Fruit fly (Drosophila melanogaster) whole organism, embryonic: Measurements from ENCODE around the gene Nep7.

ENCODE experiments used
- Bteb2 ChIP-seq: fragments of 200-800 bp; sonication (Bioruptor generic); optimal IDR thresholded peaks from 2 replicates; lab custom pipeline; 2016; ENCODE audit warnings: missing biosample characterization, missing genetic modification characterization
- CG10565 ChIP-seq: fragments of 200-800 bp; sonication (Bioruptor generic); optimal IDR thresholded peaks from 3 replicates; lab custom pipeline; 2016; ENCODE audit warnings: missing biosample characterization, mild to moderate bottlenecking, missing genetic modification characterization
- CG12659 ChIP-seq: fragments of 200-800 bp; sonication (Bioruptor generic); optimal IDR thresholded peaks from 3 replicates; lab custom pipeline; 2017; ENCODE audit warnings: mild to moderate bottlenecking, missing biosample characterization, missing genetic modification reagents, missing genetic modification characterization
- CG13775 ChIP-seq: fragments of 200-800 bp; sonication (Bioruptor generic); optimal IDR thresholded peaks from 3 replicates; lab custom pipeline; 2017; ENCODE audit warnings: missing biosample characterization, mild to moderate bottlenecking, missing genetic modification characterization
- CG16815 ChIP-seq: fragments of 200-800 bp; sonication (Bioruptor generic); optimal IDR thresholded peaks from 3 replicates; lab custom pipeline; 2017; ENCODE audit warnings: missing biosample characterization, mild to moderate bottlenecking, missing genetic modification characterization
- CG17359 ChIP-seq: fragments of 200-800 bp; sonication (Bioruptor generic); optimal IDR thresholded peaks from 3 replicates; lab custom pipeline; 2018; ENCODE audit warnings: missing biosample characterization, mild to moderate bottlenecking, missing genetic modification characterization, moderate library complexity
- CG17612 ChIP-seq: fragments of 200-800 bp; sonication (Bioruptor generic); IDR thresholded peaks from 2 replicates; pipeline ENCODE4 v1.3.6; 2022; ENCODE audit warnings: missing biosample characterization, missing genetic modification characterization
- CG17829 ChIP-seq: fragments of 200-800 bp; optimal IDR thresholded peaks from 2 replicates; lab custom pipeline; 2019; ENCODE audit warnings: missing biosample characterization, mild to moderate bottlenecking, missing genetic modification characterization, moderate library complexity
- CG18619 ChIP-seq: fragments of 200-800 bp; sonication (Bioruptor generic); optimal IDR thresholded peaks from 3 replicates; lab custom pipeline; 2017; ENCODE audit warnings: missing biosample characterization, mild to moderate bottlenecking, missing genetic modification characterization
- CG2120 ChIP-seq: fragments of 200-800 bp; sonication (Bioruptor generic); optimal IDR thresholded peaks from 3 replicates; lab custom pipeline; 2016; ENCODE audit warnings: missing biosample characterization, missing genetic modification characterization
- CG5180 ChIP-seq: fragments of 200-800 bp; sonication (Bioruptor generic); optimal IDR thresholded peaks from 3 replicates; lab custom pipeline; 2017; ENCODE audit warnings: missing biosample characterization, missing genetic modification characterization, mild to moderate bottlenecking, moderate library complexity, missing genetic modification reagents
- CG6683 ChIP-seq: fragments of 200-800 bp; sonication (Bioruptor generic); optimal IDR thresholded peaks from 2 replicates; lab custom pipeline; 2017; ENCODE audit warnings: missing biosample characterization, mild to moderate bottlenecking, missing genetic modification characterization, missing genetic modification reagents
- CG6689 ChIP-seq: fragments of 200-800 bp; sonication (Bioruptor generic); IDR thresholded peaks from 2 replicates; pipeline ENCODE4 v1.3.6; 2022; ENCODE audit warnings: missing biosample characterization, missing genetic modification characterization
- CG7372 ChIP-seq: fragments of 200-800 bp; sonication (Bioruptor generic); IDR thresholded peaks from 2 replicates; pipeline ENCODE4 v1.3.6; 2022; ENCODE audit warnings: missing biosample characterization, missing genetic modification characterization
- CG8924 ChIP-seq: fragments of 200-800 bp; optimal IDR thresholded peaks from 3 replicates; lab custom pipeline; 2019; ENCODE audit warnings: missing biosample characterization, mild to moderate bottlenecking, missing genetic modification characterization, moderate library complexity
- CrebB ChIP-seq: fragments of 200-800 bp; sonication (Bioruptor generic); optimal IDR thresholded peaks from 3 replicates; lab custom pipeline; 2018; ENCODE audit warnings: missing biosample characterization, mild to moderate bottlenecking, missing genetic modification characterization
- Dbx ChIP-seq: fragments of 200-800 bp; sonication (Bioruptor generic); IDR thresholded peaks from 3 replicates; pipeline ENCODE4 v1.3.6; 2022; ENCODE audit warnings: missing biosample characterization, missing genetic modification characterization
- Deaf1 ChIP-seq: fragments of 200-800 bp; optimal IDR thresholded peaks from 3 replicates; lab custom pipeline; 2019; ENCODE audit warnings: missing biosample characterization, mild to moderate bottlenecking, missing genetic modification characterization, moderate library complexity
- Ets65A ChIP-seq: fragments of 200-800 bp; sonication (Bioruptor generic); peaks from one replicate; lab custom pipeline; 2016; ENCODE audit warnings: missing biosample characterization, missing genetic modification characterization
- Ets97D ChIP-seq: fragments of 200-800 bp; sonication (Bioruptor generic); optimal IDR thresholded peaks from 3 replicates; lab custom pipeline; 2016; ENCODE audit warnings: missing biosample characterization, missing genetic modification characterization
- Hmx ChIP-seq: fragments of 200-800 bp; sonication (Bioruptor generic); optimal IDR thresholded peaks from 2 replicates; lab custom pipeline; 2016; ENCODE audit warnings: missing biosample characterization, missing genetic modification characterization
- Hr78 ChIP-seq, 2 experiments: fragments of 200-800 bp in 1 of 2; fragments of >200 bp in 1 of 2; sonication (Bioruptor generic) in 1 of 2; optimal IDR thresholded peaks; 2 replicates each; lab custom pipeline; 2017 to 2019; ENCODE audit warnings: missing biosample characterization in 2 of 2, missing genetic modification characterization in 2 of 2, mild to moderate bottlenecking in 1 of 2, moderate library complexity in 1 of 2
- Lhr ChIP-seq: fragments of 200-800 bp; sonication (Bioruptor generic); optimal IDR thresholded peaks from 3 replicates; lab custom pipeline; 2017; ENCODE audit warnings: mild to moderate bottlenecking, missing biosample characterization, missing genetic modification reagents, missing genetic modification characterization
- Max ChIP-seq: fragments of 200-800 bp; sonication (Bioruptor generic); optimal IDR thresholded peaks from 2 replicates; lab custom pipeline; 2016; ENCODE audit warnings: missing biosample characterization, mild to moderate bottlenecking, missing genetic modification characterization
- NK7.1 ChIP-seq: fragments of 200-800 bp; sonication (Bioruptor generic); optimal IDR thresholded peaks from 3 replicates; lab custom pipeline; 2016; ENCODE audit warnings: missing biosample characterization, missing genetic modification characterization
- Oaz ChIP-seq: fragments of 200-800 bp; sonication (Bioruptor generic); IDR thresholded peaks from 2 replicates; pipeline ENCODE4 v1.3.6; 2022; ENCODE audit warnings: missing biosample characterization, missing genetic modification characterization
- Pdp1 ChIP-seq, 2 experiments: fragments of 200-800 bp; sonication (Bioruptor generic); optimal IDR thresholded peaks; 3 replicates each; lab custom pipeline; 2016; ENCODE audit warnings: missing biosample characterization in 2 of 2, missing genetic modification characterization in 2 of 2, mild to moderate bottlenecking in 1 of 2, moderate library complexity in 1 of 2
- Ptx1 ChIP-seq: fragments of 200-800 bp; sonication (Bioruptor generic); IDR thresholded peaks from 2 replicates; pipeline ENCODE4 v1.3.6; 2022; ENCODE audit warnings: missing biosample characterization, missing genetic modification characterization
- Sox100B ChIP-seq: fragments of 200-800 bp; sonication (Bioruptor generic); optimal IDR thresholded peaks from 3 replicates; lab custom pipeline; 2018; ENCODE audit warnings: missing biosample characterization, mild to moderate bottlenecking, missing genetic modification characterization
- Trl ChIP-seq, 3 experiments: fragments of >200 bp in 2 of 3; fragments of 200-800 bp in 1 of 3; sonication (Bioruptor generic) in 1 of 3; optimal IDR thresholded peaks; 2 replicates in 1 of 3; 3 replicates in 2 of 3; lab custom pipeline; 2016 to 2017; ENCODE audit warnings: missing biosample characterization in 1 of 3, missing genetic modification characterization in 1 of 3
- ato ChIP-seq: fragments of 200-800 bp; sonication (Bioruptor generic); IDR thresholded peaks from 2 replicates; pipeline ENCODE4 v1.3.6; 2022; ENCODE audit warnings: missing biosample characterization, missing genetic modification characterization; ENCODE audit not compliant: partially characterized antibody
- cas ChIP-seq: fragments of 200-800 bp; sonication (Bioruptor generic); IDR thresholded peaks from 2 replicates; pipeline ENCODE4 v1.3.6; 2022; ENCODE audit warnings: missing biosample characterization, missing genetic modification characterization
- cg ChIP-seq: fragments of 200-800 bp; sonication (Bioruptor generic); optimal IDR thresholded peaks from 3 replicates; lab custom pipeline; 2019; ENCODE audit warnings: missing biosample characterization, mild to moderate bottlenecking, missing genetic modification characterization, moderate library complexity
- dm ChIP-seq: fragments of 200-800 bp; sonication (Bioruptor generic); optimal IDR thresholded peaks from 3 replicates; lab custom pipeline; 2016; ENCODE audit warnings: missing biosample characterization, missing genetic modification characterization
- ems ChIP-seq: fragments of 200-800 bp; sonication (Bioruptor generic); optimal IDR thresholded peaks from 3 replicates; lab custom pipeline; 2016; ENCODE audit warnings: missing biosample characterization, missing genetic modification characterization
- eve ChIP-seq, 2 experiments: fragments of >200 bp; optimal IDR thresholded peaks; 2 replicates each; lab custom pipeline; 2017; ENCODE audit warnings: missing biosample characterization in 2 of 2, missing genetic modification characterization in 2 of 2
- hth ChIP-seq: fragments of >200 bp; optimal IDR thresholded peaks from 2 replicates; lab custom pipeline; 2017; ENCODE audit warnings: inconsistent platforms
- insv ChIP-seq, 2 experiments: fragments of 200-800 bp; sonication (Bioruptor generic); optimal IDR thresholded peaks; 3 replicates each; lab custom pipeline; 2016 to 2018; ENCODE audit warnings: missing biosample characterization in 2 of 2, missing genetic modification characterization in 2 of 2
- lmd ChIP-seq: fragments of 200-800 bp; sonication (Bioruptor generic); IDR thresholded peaks from 2 replicates; pipeline ENCODE4 v1.3.6; 2022; ENCODE audit warnings: missing biosample characterization, missing genetic modification characterization
- nmo ChIP-seq: fragments of 200-800 bp; sonication (Bioruptor generic); optimal IDR thresholded peaks from 2 replicates; lab custom pipeline; 2018; ENCODE audit warnings: missing biosample characterization, mild to moderate bottlenecking, missing genetic modification characterization, moderate library complexity
- org-1 ChIP-seq: fragments of 200-800 bp; sonication (Bioruptor generic); optimal IDR thresholded peaks from 2 replicates; lab custom pipeline; 2017; ENCODE audit warnings: missing biosample characterization, missing genetic modification characterization
- otp ChIP-seq: fragments of 200-800 bp; sonication (Bioruptor generic); IDR thresholded peaks from 3 replicates; pipeline ENCODE4, ENCODE4 v1.3.6; 2022; ENCODE audit warnings: missing biosample characterization, missing genetic modification characterization
- pb ChIP-seq: fragments of 200-800 bp; sonication (Bioruptor generic); optimal IDR thresholded peaks from 3 replicates; lab custom pipeline; 2016; ENCODE audit warnings: missing biosample characterization, missing genetic modification characterization
- prd ChIP-seq, 3 experiments: fragments of >200 bp in 2 of 3; fragments of 200-800 bp in 1 of 3; sonication (Bioruptor generic) in 1 of 3; optimal IDR thresholded peaks in 2 of 3; IDR thresholded peaks in 1 of 3; 2 replicates in 2 of 3; 3 replicates in 1 of 3; pipeline versions ENCODE4 v1.3.6 to Lab custom; 2017 to 2022; ENCODE audit warnings: missing biosample characterization in 1 of 3, missing genetic modification characterization in 1 of 3
- repo ChIP-seq: fragments of 200-800 bp; sonication (Bioruptor generic); optimal IDR thresholded peaks from 2 replicates; lab custom pipeline; 2016; ENCODE audit warnings: missing biosample characterization, missing genetic modification characterization
- sob ChIP-seq: fragments of 200-800 bp; sonication (Bioruptor generic); IDR thresholded peaks from 2 replicates; pipeline ENCODE4 v1.3.6; 2022; ENCODE audit warnings: missing biosample characterization, missing genetic modification characterization
- tx ChIP-seq: fragments of 200-800 bp; sonication (Bioruptor generic); optimal IDR thresholded peaks from 2 replicates; lab custom pipeline; 2016; ENCODE audit warnings: missing biosample characterization, missing genetic modification characterization
- vnd ChIP-seq: fragments of 200-800 bp; sonication (Bioruptor generic); IDR thresholded peaks from 3 replicates; pipeline ENCODE4 v1.3.6; 2022; ENCODE audit warnings: missing biosample characterization, missing genetic modification characterization; ENCODE audit not compliant: partially characterized antibody
- yki ChIP-seq: fragments of >200 bp; optimal IDR thresholded peaks from 3 replicates; lab custom pipeline; 2018
- zfh1 ChIP-seq: fragments of 200-800 bp; sonication (Bioruptor generic); IDR thresholded peaks from 3 replicates; pipeline ENCODE4 v1.3.6; 2022; ENCODE audit warnings: missing biosample characterization, missing genetic modification characterization

Nep7 gene

DNA sequence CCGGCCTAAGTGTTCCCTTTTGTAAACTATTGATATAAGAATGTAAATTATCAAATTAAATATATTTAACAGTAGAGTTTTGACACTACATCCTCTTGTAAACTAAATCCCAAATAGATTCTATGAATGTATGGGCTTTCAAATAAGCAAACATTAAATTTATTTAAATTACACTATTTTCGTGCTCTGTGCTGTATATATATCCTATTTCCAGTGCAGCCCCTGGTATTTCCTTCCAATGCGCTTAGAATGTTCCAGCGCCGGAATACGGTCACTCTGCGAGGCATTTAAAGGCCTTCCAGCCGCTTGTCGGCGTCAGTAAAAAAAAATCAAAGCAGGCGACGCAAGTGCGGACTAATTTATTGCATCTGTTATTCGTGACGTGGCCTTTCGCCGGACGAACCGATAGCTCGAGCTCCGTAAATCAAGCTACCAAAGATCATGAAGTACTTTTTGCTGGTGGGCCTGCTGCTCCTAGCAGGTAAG, 6.3 kb upstream of the Nep7 start, which contains the start of gene Gp93 (continued):
- TF ChIP-seq CG2120 (GFP tag; lab: Kevin White, UChicago) (peak; percentile 57), CG6689 (GFP tag; lab: Robert Waterston, UW) (peak; percentile 70), eve (GFP tag; optimal IDR thresholded peaks at IDR 0.05; lab: Kevin White, UChicago) (no peak), cg (GFP tag; lab: Kevin White, UChicago) (no peak), yki (no peak), NK7.1 (GFP tag; lab: Kevin White, UChicago) (no peak), Sox100B (GFP tag; lab: Kevin White, UChicago) (no peak), CG6683 (GFP tag; lab: Kevin White, UChicago) (no peak), CG8924 (tag; lab: Kevin White, UChicago) (peak; percentile 70), CG7372 (GFP tag; lab: Robert Waterston, UW) (peak; percentile 40; the same call in 1 of the 2 replicates), Trl (optimal IDR thresholded peaks at IDR 0.05; lab: Kevin White, UChicago) (no peak), Trl (GFP tag; optimal IDR thresholded peaks at IDR 0.05; lab: Kevin White, UChicago) (no peak), repo (GFP tag; lab: Kevin White, UChicago) (peak; percentile 18), CG5180 (GFP tag; lab: Kevin White, UChicago) (no peak), ems (GFP tag; lab: Kevin White, UChicago) (peak; percentile 41), org-1 (GFP tag; lab: Kevin White, UChicago) (peak; percentile 2), sob (GFP tag; lab: Robert Waterston, UW) (peak; percentile 69), zfh1 (peak; percentile 74; the same call in 2 of the 3 replicates), ato (GFP tag; lab: Robert Waterston, UW) (peak; percentile 50; the same call in 1 of the 2 replicates), Hr78 (GFP tag; optimal IDR thresholded peaks at IDR 0.05; lab: Kevin White, UChicago) (no peak), CG18619 (GFP tag; lab: Kevin White, UChicago) (peak; percentile 54), CG13775 (GFP tag; lab: Kevin White, UChicago) (peak; percentile 67), Pdp1 (GFP tag; optimal IDR thresholded peaks at IDR 0.05; lab: Kevin White, UChicago) (peak in 1 of 2 experiments; percentile 34), CG16815 (peak; percentile 30), Ptx1 (peak; percentile 73; the same call in 1 of the 2 replicates), CG10565 (GFP tag; lab: Kevin White, UChicago) (no peak), CG12659 (peak; percentile 46), Ets65A (GFP tag; lab: Kevin White, UChicago) (peak; percentile 72), otp (GFP tag; lab: Robert Waterston, UW) (0 out of 3 replicates have a peak, but pooled peaks have one; percentile 28), Dbx (GFP tag; lab: Robert Waterston, UW) (peak; percentile 52; the same call in 1 of the 3 replicates), prd (optimal IDR thresholded peaks at IDR 0.05; lab: Kevin White, UChicago) (no peak), prd (GFP tag; IDR thresholded peaks at IDR 0.05; lab: Robert Waterston, UW) (peak; percentile 80), nmo (GFP tag; lab: Kevin White, UChicago) (peak; percentile 57), tx (peak; percentile 35), Max (GFP tag; lab: Kevin White, UChicago) (no peak), vnd (no peak), Ets97D (peak; percentile 21), CG17829 (tag; lab: Kevin White, UChicago) (peak; percentile 62), CG17612 (GFP tag; lab: Robert Waterston, UW) (peak; percentile 48; the same call in 1 of the 2 replicates), CrebB (tag; lab: Kevin White, UChicago) (peak; percentile 5), Oaz (GFP tag; lab: Robert Waterston, UW) (peak; percentile 21; the same call in 1 of the 2 replicates), insv (GFP tag; optimal IDR thresholded peaks at IDR 0.05; lab: Kevin White, UChicago) (peak in 1 of 2 experiments; percentile 11), Bteb2 (GFP tag; lab: Kevin White, UChicago) (peak; percentile 48), CG17359 (tag; lab: Kevin White, UChicago) (peak; percentile 47), dm (GFP tag; lab: Kevin White, UChicago) (peak; percentile 20), hth (lab: Kevin White, UChicago) (no peak), Hmx (GFP tag; lab: Kevin White, UChicago) (no peak), lmd (peak; percentile 66), pb (no peak), Deaf1 (tag; lab: Kevin White, UChicago) (no peak), cas (GFP tag; lab: Robert Waterston, UW) (0 out of 2 replicates have a peak, but pooled peaks have one; percentile 6), Lhr (no peak)
